Worm (Caenorhabditis elegans) whole organism, young adult: ENCODE measurements around the gene slo-2.

ENCODE experiments used
- B0336.3 ChIP-seq: fragments of 200-800 bp; sonication (Bioruptor generic); IDR thresholded peaks from 2 replicates; pipeline ENCODE4 v1.3.6; 2022; ENCODE audit warnings: missing genetic modification characterization, missing compliant biosample characterization
- C06A6.2 ChIP-seq: fragments of 200-800 bp; sonication (Bioruptor generic); conservative IDR thresholded peaks from 2 replicates; pipeline ENCODE4 v1.3.6; 2022; ENCODE audit warnings: missing genetic modification characterization, missing compliant biosample characterization
- C17E4.6 ChIP-seq: fragments of 200-800 bp; sonication (Bioruptor generic); IDR thresholded peaks from 2 replicates; pipeline ENCODE4 v1.3.6; 2022; ENCODE audit warnings: missing genetic modification reagents, missing genetic modification characterization, missing compliant biosample characterization
- D2030.7 ChIP-seq: fragments of 200-800 bp; sonication (Bioruptor generic); IDR thresholded peaks from 2 replicates; pipeline ENCODE4 v1.3.6; 2022; ENCODE audit warnings: missing genetic modification reagents, missing genetic modification characterization, missing compliant biosample characterization
- F10E7.11 ChIP-seq: sonication (generic microtip); optimal IDR thresholded peaks from 2 replicates; lab custom pipeline; 2017; ENCODE audit warnings: mild to moderate bottlenecking, missing genetic modification characterization, moderate library complexity, missing compliant biosample characterization
- F33H1.4 ChIP-seq: fragments of 200-800 bp; sonication (Bioruptor generic); IDR thresholded peaks from 2 replicates; pipeline ENCODE4 v1.3.6; 2022; ENCODE audit warnings: missing genetic modification reagents, missing genetic modification characterization, missing compliant biosample characterization
- F39B2.1 ChIP-seq: fragments of 200-800 bp; sonication (Bioruptor generic); IDR thresholded peaks from 2 replicates; pipeline ENCODE4 v1.3.6; 2022; ENCODE audit warnings: missing genetic modification reagents, missing genetic modification characterization, missing compliant biosample characterization
- F52B5.7 ChIP-seq: sonication (generic microtip); optimal IDR thresholded peaks from 2 replicates; lab custom pipeline; 2016; ENCODE audit warnings: mild to moderate bottlenecking, missing genetic modification characterization, missing compliant biosample characterization
- F57A8.1 ChIP-seq: fragments of 200-800 bp; sonication (Bioruptor generic); optimal IDR thresholded peaks from 2 replicates; lab custom pipeline; 2018; ENCODE audit warnings: mild to moderate bottlenecking, missing genetic modification characterization, moderate library complexity, missing compliant biosample characterization
- T07F8.4 ChIP-seq: sonication (generic microtip); optimal IDR thresholded peaks from 2 replicates; lab custom pipeline; 2016; ENCODE audit warnings: mild to moderate bottlenecking, missing genetic modification characterization, moderate library complexity, missing compliant biosample characterization
- Y56A3A.18 ChIP-seq: fragments of 200-800 bp; sonication (Bioruptor generic); IDR thresholded peaks from 2 replicates; pipeline ENCODE4 v1.3.6; 2022; ENCODE audit warnings: missing genetic modification reagents, missing genetic modification characterization, missing compliant biosample characterization
- Y79H2A.3 ChIP-seq: fragments of 200-800 bp; sonication (Bioruptor generic); conservative IDR thresholded peaks from 2 replicates; pipeline ENCODE4 v1.3.6; 2022; ENCODE audit warnings: missing genetic modification reagents, missing genetic modification characterization, missing compliant biosample characterization
- akir-1 ChIP-seq: fragments of 200-800 bp; sonication (Bioruptor generic); optimal IDR thresholded peaks from 2 replicates; lab custom pipeline; 2018; ENCODE audit warnings: mild to moderate bottlenecking, missing genetic modification characterization, moderate library complexity, missing compliant biosample characterization
- attf-5 ChIP-seq: fragments of 200-800 bp; sonication (Bioruptor generic); optimal IDR thresholded peaks from 2 replicates; lab custom pipeline; 2018; ENCODE audit warnings: mild to moderate bottlenecking, missing genetic modification characterization, missing compliant biosample characterization
- ccch-3 ChIP-seq: fragments of 200-800 bp; sonication (Bioruptor generic); optimal IDR thresholded peaks from 2 replicates; lab custom pipeline; 2018; ENCODE audit warnings: mild to moderate bottlenecking, missing genetic modification characterization, missing compliant biosample characterization
- cebp-2 ChIP-seq: fragments of 200-800 bp; sonication (Bioruptor generic); IDR thresholded peaks from 2 replicates; pipeline ENCODE4 v1.3.6; 2022; ENCODE audit warnings: missing genetic modification characterization, missing compliant biosample characterization
- ceh-40 ChIP-seq: fragments of 200-800 bp; sonication (Bioruptor generic); IDR thresholded peaks from 2 replicates; pipeline ENCODE4 v1.3.6; 2022; ENCODE audit warnings: missing genetic modification characterization, missing compliant biosample characterization
- dpff-1 ChIP-seq: sonication (generic microtip); optimal IDR thresholded peaks from 2 replicates; lab custom pipeline; 2017; ENCODE audit warnings: mild to moderate bottlenecking, missing genetic modification characterization, missing compliant biosample characterization
- him-1 ChIP-seq: sonication (generic microtip); optimal IDR thresholded peaks from 2 replicates; lab custom pipeline; 2016; ENCODE audit warnings: missing genotype, missing genetic modification reagents, missing genetic modification characterization, missing compliant biosample characterization
- hlh-12 ChIP-seq: sonication (generic microtip); optimal IDR thresholded peaks from 2 replicates; lab custom pipeline; 2016; ENCODE audit warnings: missing genetic modification characterization, missing compliant biosample characterization
- hlh-26 ChIP-seq: fragments of 200-800 bp; sonication (Bioruptor generic); conservative IDR thresholded peaks from 2 replicates; pipeline ENCODE4 v1.3.6; 2022; ENCODE audit warnings: missing genetic modification reagents, missing genetic modification characterization, missing compliant biosample characterization
- hmg-1.2 ChIP-seq: fragments of 200-800 bp; sonication (Bioruptor generic); IDR thresholded peaks from 2 replicates; pipeline ENCODE4 v1.3.6; 2022; ENCODE audit warnings: missing genetic modification reagents, missing genetic modification characterization, missing compliant biosample characterization
- hrde-1 ChIP-seq: sonication (generic microtip); optimal IDR thresholded peaks from 2 replicates; lab custom pipeline; 2016; ENCODE audit warnings: missing genetic modification characterization, mild to moderate bottlenecking, missing compliant biosample characterization, moderate library complexity, missing genotype, missing genetic modification reagents, borderline replicate concordance
- let-607 ChIP-seq, 2 experiments: fragments of 200-800 bp in 1 of 2; sonication (Bioruptor generic) in 1 of 2; sonication (generic microtip) in 1 of 2; optimal IDR thresholded peaks; 2 replicates each; lab custom pipeline; 2016 to 2018; ENCODE audit warnings: mild to moderate bottlenecking in 2 of 2, missing compliant biosample characterization in 2 of 2, missing genetic modification characterization in 2 of 2, moderate library complexity in 2 of 2, missing genotype in 1 of 2
- lin-35 ChIP-seq, 3 experiments: fragments of 150-350 bp in 2 of 3; sonication (generic microtip) in 1 of 3; optimal IDR thresholded peaks; 2 replicates each; lab custom pipeline; 2014 to 2018; ENCODE audit warnings: missing biosample characterization in 3 of 3, missing genetic modification characterization in 3 of 3, missing genetic modification reagents in 3 of 3
- lin-54 ChIP-seq: fragments of 200-800 bp; sonication (Bioruptor generic); optimal IDR thresholded peaks from 2 replicates; lab custom pipeline; 2018; ENCODE audit warnings: mild to moderate bottlenecking, missing genetic modification characterization, missing compliant biosample characterization
- lsy-27 ChIP-seq: sonication (generic microtip); optimal IDR thresholded peaks from 2 replicates; lab custom pipeline; 2017; ENCODE audit warnings: missing genetic modification characterization, mild to moderate bottlenecking, missing compliant biosample characterization, antibody characterized with exemption, missing genotype, borderline replicate concordance; ENCODE audit not compliant: insufficient read depth
- mxl-1 ChIP-seq: sonication (generic microtip); optimal IDR thresholded peaks from 2 replicates; lab custom pipeline; 2016; ENCODE audit warnings: missing genetic modification characterization, missing compliant biosample characterization
- nfya-2 ChIP-seq: fragments of 200-800 bp; sonication (Bioruptor generic); IDR thresholded peaks from 2 replicates; pipeline ENCODE4 v1.3.6; 2022; ENCODE audit warnings: missing genetic modification reagents, missing genetic modification characterization, missing compliant biosample characterization
- nhr-80 ChIP-seq: sonication (generic microtip); optimal IDR thresholded peaks from 2 replicates; lab custom pipeline; 2016; ENCODE audit warnings: missing genetic modification characterization, missing compliant biosample characterization
- nhr-90 ChIP-seq: sonication (generic microtip); optimal IDR thresholded peaks from 2 replicates; lab custom pipeline; 2016; ENCODE audit warnings: missing genotype, mild to moderate bottlenecking, missing genetic modification characterization, missing compliant biosample characterization
- pha-4 ChIP-seq: fragments of 150-350 bp; sonication (generic microtip); optimal IDR thresholded peaks from 2 replicates; lab custom pipeline; 2014; ENCODE audit warnings: missing biosample characterization, missing genetic modification reagents, missing genetic modification characterization
- rec-8 ChIP-seq, 2 experiments: sonication (generic microtip); optimal IDR thresholded peaks; 2 replicates each; lab custom pipeline; 2016; ENCODE audit warnings: mild to moderate bottlenecking in 2 of 2, missing genetic modification characterization in 2 of 2, missing genetic modification reagents in 2 of 2, missing genotype in 2 of 2, missing biosample characterization in 1 of 2, missing compliant biosample characterization in 1 of 2, moderate library complexity in 1 of 2
- repo-1 ChIP-seq: sonication (generic microtip); optimal IDR thresholded peaks from 2 replicates; lab custom pipeline; 2017; ENCODE audit warnings: mild to moderate bottlenecking, missing genetic modification characterization, missing compliant biosample characterization
- rpc-1 ChIP-seq, 2 experiments: fragments of 150-350 bp in 1 of 2; sonication (generic microtip) in 1 of 2; optimal IDR thresholded peaks; 2 replicates each; lab custom pipeline; 2014 to 2018; ENCODE audit warnings: missing biosample characterization in 1 of 2, missing genetic modification characterization in 1 of 2, missing genetic modification reagents in 1 of 2, missing genotype in 1 of 2
- sdz-38 ChIP-seq: sonication (generic microtip); optimal IDR thresholded peaks from 2 replicates; lab custom pipeline; 2016; ENCODE audit warnings: missing genotype, missing genetic modification characterization, missing compliant biosample characterization
- sea-2 ChIP-seq: fragments of 200-800 bp; sonication (Bioruptor generic); IDR thresholded peaks from 2 replicates; pipeline ENCODE4 v1.3.6; 2022; ENCODE audit warnings: missing genetic modification characterization, missing compliant biosample characterization
- tbp1 ChIP-seq: fragments of 200-800 bp; sonication (Bioruptor generic); optimal IDR thresholded peaks from 2 replicates; lab custom pipeline; 2018; ENCODE audit warnings: mild to moderate bottlenecking, missing genetic modification characterization, missing compliant biosample characterization
- ztf-18 ChIP-seq: sonication (generic microtip); optimal IDR thresholded peaks from 2 replicates; lab custom pipeline; 2016; ENCODE audit warnings: missing genotype, mild to moderate bottlenecking, missing genetic modification characterization, missing compliant biosample characterization
- ztf-25 ChIP-seq: fragments of 200-800 bp; sonication (Bioruptor generic); IDR thresholded peaks from 2 replicates; pipeline ENCODE4 v1.3.6; 2022; ENCODE audit warnings: missing genetic modification reagents, missing genetic modification characterization, missing compliant biosample characterization
- ztf-28 ChIP-seq: fragments of 200-800 bp; sonication (Bioruptor generic); IDR thresholded peaks from 2 replicates; pipeline ENCODE4 v1.3.6; 2022; ENCODE audit warnings: missing genetic modification reagents, missing genetic modification characterization, missing compliant biosample characterization
- ztf-6 ChIP-seq: fragments of 200-800 bp; sonication (Bioruptor generic); IDR thresholded peaks from 2 replicates; pipeline ENCODE4 v1.3.6; 2022; ENCODE audit warnings: missing genetic modification reagents, missing genetic modification characterization, missing compliant biosample characterization

Gene slo-2

ce11 chrX:11377370-11377769 is 28.4 kb downstream of the slo-2 start, which contains the start of gene tni-1:
Gene tni-1, minus strand, starts transcription at chrX:11377470.
- TF ChIP-seq lin-35 (GFP tag; optimal IDR thresholded peaks at IDR 0.05; lab: Kevin White, UChicago) (no peak), ztf-6 (no peak), Y56A3A.18 (GFP tag; lab: Robert Waterston, UW) (no peak), ztf-25 (GFP tag; lab: Robert Waterston, UW) (no peak), akir-1 (GFP tag; lab: Kevin White, UChicago) (no peak), F10E7.11 (tag; lab: Kevin White, UChicago) (no peak), dpff-1 (tag; lab: Kevin White, UChicago) (no peak), ccch-3 (GFP tag; lab: Kevin White, UChicago) (no peak), lsy-27 (tag; lab: Kevin White, UChicago) (no peak), tbp1 (GFP tag; lab: Kevin White, UChicago) (no peak), cebp-2 (GFP tag; lab: Robert Waterston, UW) (no peak), B0336.3 (GFP tag; lab: Robert Waterston, UW) (no peak)

- TF ChIP-seq nhr-90 (tag; lab: Kevin White, UChicago) (no peak), sdz-38 (no peak), hrde-1 (tag; lab: Kevin White, UChicago) (no peak), cebp-2 (GFP tag; lab: Robert Waterston, UW) (no peak), hmg-1.2 (GFP tag; lab: Robert Waterston, UW) (no peak), repo-1 (tag; lab: Kevin White, UChicago) (no peak), lin-54 (GFP tag; lab: Kevin White, UChicago) (no peak), mxl-1 (no peak), ceh-40 (GFP tag; lab: Robert Waterston, UW) (no peak), sea-2 (GFP tag; lab: Robert Waterston, UW) (no peak), ztf-28 (no peak), Y79H2A.3 (no peak), pha-4 (tag; lab: Kevin White, UChicago) (no peak), F39B2.1 (GFP tag; lab: Robert Waterston, UW) (no peak), C17E4.6 (GFP tag; lab: Robert Waterston, UW) (no peak), hlh-12 (tag; lab: Kevin White, UChicago) (no peak)
Measured at ce11 chrX:11375509-11375908, 30.2 kb downstream of the slo-2 start, which contains the start of gene F42E11.3. Gene F42E11.3, minus strand, starts transcription at chrX:11375609.

- TF ChIP-seq nhr-80, result peak; percentile 55
- TF ChIP-seq ztf-18 (tag; lab: Kevin White, UChicago), result no peak
- TF ChIP-seq let-607 (tag; optimal IDR thresholded peaks at IDR 0.05; lab: Kevin White, UChicago), result peak in 1 of 2 experiments; percentile 39
Measured at ce11 chrX:11370090-11370489, 35.6 kb downstream of the slo-2 start.

- no peak for TF ChIP-seq hlh-26 (GFP tag; lab: Robert Waterston, UW)
- no peak for TF ChIP-seq F52B5.7
- TF ChIP-seq, all 124 proteins: peak for 0
Measured at ce11 chrX:11368845-11369244, 36.9 kb downstream of the slo-2 start.

- no peak for TF ChIP-seq D2030.7 (GFP tag; lab: Robert Waterston, UW)
- TF ChIP-seq T07F8.4, result no peak
- no peak for TF ChIP-seq hlh-12 (tag; lab: Kevin White, UChicago)
- TF ChIP-seq him-1 (tag; lab: Kevin White, UChicago), result no peak
- no peak for TF ChIP-seq F57A8.1 (GFP tag; lab: Kevin White, UChicago)
- no peak for TF ChIP-seq rpc-1 (optimal IDR thresholded peaks at IDR 0.05; lab: Kevin White, UChicago)
- TF ChIP-seq rpc-1 (tag; optimal IDR thresholded peaks at IDR 0.05; lab: Kevin White, UChicago), result no peak
- TF ChIP-seq C06A6.2 (GFP tag; lab: Robert Waterston, UW), result no peak
- TF ChIP-seq rec-8 (tag; optimal IDR thresholded peaks at IDR 0.05; lab: Kevin White, UChicago), result no peak
- TF ChIP-seq sea-2 (GFP tag; lab: Robert Waterston, UW), result no peak
- TF ChIP-seq F33H1.4 (GFP tag; lab: Robert Waterston, UW), result no peak
- TF ChIP-seq hlh-26 (GFP tag; lab: Robert Waterston, UW), result no peak
- no peak for TF ChIP-seq tbp1 (GFP tag; lab: Kevin White, UChicago)
- no peak for TF ChIP-seq sdz-38
- no peak for TF ChIP-seq attf-5 (GFP tag; lab: Kevin White, UChicago)
- no peak for TF ChIP-seq nfya-2 (GFP tag; lab: Robert Waterston, UW)
Measured at ce11 chrX:11368417-11368816, 37.3 kb downstream of the slo-2 start, which contains the start of gene ttyh-1. Gene ttyh-1, plus strand, starts transcription at chrX:11368717.
